Worm (Caenorhabditis elegans): ENCODE data around the gene R11G1.11.

ce11 chrX:3618842-3619241 is 35.9 kb upstream of the R11G1.11 start:
- no peak for TF ChIP-seq blmp-1 (tag; optimal IDR thresholded peaks at IDR 0.05)
- TF ChIP-seq ces-1 (GFP tag; optimal IDR thresholded peaks at IDR 0.05), result peak; percentile 92
- TF ChIP-seq lin-13 (tag; optimal IDR thresholded peaks at IDR 0.05), result no peak
- TF ChIP-seq cnd-1 (tag; optimal IDR thresholded peaks at IDR 0.05), result no peak
- TF ChIP-seq flh-1 (GFP tag; optimal IDR thresholded peaks at IDR 0.05), result no peak
- TF ChIP-seq pha-4 (tag; optimal IDR thresholded peaks at IDR 0.05), result no peak
- no peak for TF ChIP-seq nhr-12 (tag; optimal IDR thresholded peaks at IDR 0.05)

All from whole organism, mixed stage, embryonic.